Fruit fly (Drosophila melanogaster): ENCODE measurements around the gene CG42818.
A peak's percentile ranks its signal among the peaks of the same experiment; 100 is the strongest.

CG42818 gene

DNA sequence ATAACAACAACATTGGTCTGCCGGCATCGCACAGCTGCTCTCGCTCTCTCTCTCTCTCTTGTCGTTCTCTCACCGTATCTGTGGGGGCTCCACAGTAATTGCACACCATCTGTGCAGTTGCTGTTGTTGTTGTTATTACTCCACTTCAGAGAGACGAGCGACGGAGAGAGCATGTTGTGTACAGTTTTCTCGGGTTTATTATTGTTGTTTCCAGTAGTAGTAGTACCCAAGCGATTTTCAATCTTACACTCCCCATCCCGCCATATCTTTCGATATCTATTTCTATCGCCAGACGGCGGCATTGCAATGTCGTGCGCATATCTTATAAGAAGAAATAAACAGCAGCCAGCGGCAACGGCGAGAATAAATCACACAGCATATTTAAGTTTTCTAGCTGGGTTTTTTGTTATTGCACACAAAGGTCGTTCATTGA is 26.4 kb downstream of the CG42818 start:
- TF ChIP-seq noc (tag; optimal IDR thresholded peaks at IDR 0.05), result no peak

DNA sequence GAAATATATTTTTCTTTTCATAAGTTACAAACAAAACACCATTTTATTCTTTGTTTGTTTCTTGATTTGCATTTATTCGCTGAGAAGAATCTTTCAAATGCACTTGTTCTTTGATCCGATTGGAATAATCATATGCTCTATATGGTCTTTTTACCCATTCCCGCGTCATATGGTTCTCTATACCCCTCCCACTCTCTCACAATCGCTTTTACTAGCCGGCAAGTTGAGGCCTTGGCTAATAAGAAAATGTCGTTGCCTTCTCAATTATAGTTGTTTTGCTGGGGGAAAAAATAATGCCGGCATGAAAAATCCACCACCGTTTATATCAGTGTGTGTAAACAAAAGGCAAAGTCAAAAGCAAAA is 27.1 kb downstream of the CG42818 start:
- TF ChIP-seq noc (tag; optimal IDR thresholded peaks at IDR 0.05), result no peak

DNA sequence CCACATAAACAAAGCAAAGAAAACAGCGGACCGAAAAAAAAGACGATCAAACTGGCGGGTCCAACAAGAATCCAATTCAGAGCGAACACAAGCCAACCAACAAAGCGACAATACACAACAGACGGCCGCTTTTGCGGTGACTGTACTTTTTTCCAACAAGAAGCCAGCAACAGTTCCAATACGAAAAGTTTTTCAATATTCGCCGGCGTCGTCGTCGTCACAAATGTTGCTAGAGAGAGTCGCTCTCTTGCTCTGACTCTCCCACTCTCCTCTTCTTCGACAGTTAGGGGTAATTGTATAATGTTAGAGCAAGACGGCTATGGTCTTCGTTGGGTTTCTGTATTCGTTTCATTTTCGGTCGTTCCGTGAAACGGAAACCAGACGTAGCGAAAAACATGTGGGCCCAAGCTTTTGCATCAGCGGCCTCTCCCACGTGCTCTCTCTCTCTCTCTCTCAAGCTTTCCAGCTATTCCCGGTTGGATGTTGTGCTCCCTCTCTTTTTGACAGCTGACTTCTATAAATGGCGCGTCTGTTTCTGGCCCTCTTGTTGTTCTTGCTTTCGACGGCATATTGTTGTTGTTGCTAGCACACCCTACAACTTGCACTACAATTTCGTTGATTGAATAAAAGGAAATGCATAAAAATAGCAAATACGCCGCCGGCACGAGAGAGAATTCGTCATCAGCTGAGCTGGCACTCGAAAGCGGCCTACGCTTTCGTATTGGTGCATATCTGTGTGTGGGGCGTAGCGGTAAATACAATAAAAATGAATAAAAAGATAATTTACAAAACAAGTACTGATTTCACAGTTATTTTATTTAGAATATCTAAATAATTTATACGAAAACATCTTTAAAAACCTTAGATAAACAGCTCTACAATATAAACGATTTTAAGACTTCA is 27.7 kb downstream of the CG42818 start:
- TF ChIP-seq noc (tag; optimal IDR thresholded peaks at IDR 0.05), result peak; percentile 73

- peak; percentile 92 for TF ChIP-seq noc (tag; optimal IDR thresholded peaks at IDR 0.05)
Observed at dm6 chr2L:16270667-16271485, 29.1 kb downstream of the CG42818 start.

- TF ChIP-seq noc (tag; optimal IDR thresholded peaks at IDR 0.05), result no peak
Observed at dm6 chr2L:16271486-16271806, 29.7 kb downstream of the CG42818 start.

dm6 chr2L:16272730-16273129 is 31.0 kb downstream of the CG42818 start:
- TF ChIP-seq noc (tag; optimal IDR thresholded peaks at IDR 0.05), result no peak

dm6 chr2L:16273439-16273838 is 31.7 kb downstream of the CG42818 start:
- no peak for TF ChIP-seq noc (tag; optimal IDR thresholded peaks at IDR 0.05)

DNA sequence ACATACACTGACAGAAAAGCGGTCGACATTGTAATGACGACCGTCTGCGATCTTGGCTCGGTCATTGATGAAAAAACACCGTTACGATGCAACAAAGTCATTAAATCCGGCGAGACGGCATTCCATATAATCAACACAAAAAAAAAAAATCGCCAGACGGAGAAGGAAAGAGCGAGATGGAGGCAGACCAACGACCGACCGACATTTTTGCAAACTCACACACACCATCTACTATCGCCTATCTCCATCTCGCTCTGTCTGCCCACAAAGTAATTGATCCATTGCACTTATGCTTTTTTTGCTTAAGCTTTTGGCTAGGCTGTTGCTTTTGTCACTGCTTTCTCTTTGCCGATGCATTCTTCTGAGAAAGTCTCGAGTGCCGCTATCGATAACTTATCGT is 32.4 kb downstream of the CG42818 start:
- TF ChIP-seq noc (tag; optimal IDR thresholded peaks at IDR 0.05), result no peak

- no peak for TF ChIP-seq noc (tag; optimal IDR thresholded peaks at IDR 0.05)
Observed at dm6 chr2L:16275177-16275808, 33.6 kb downstream of the CG42818 start.

dm6 chr2L:16275809-16276178 is 34.1 kb downstream of the CG42818 start:
- no peak for TF ChIP-seq noc (tag; optimal IDR thresholded peaks at IDR 0.05)

DNA sequence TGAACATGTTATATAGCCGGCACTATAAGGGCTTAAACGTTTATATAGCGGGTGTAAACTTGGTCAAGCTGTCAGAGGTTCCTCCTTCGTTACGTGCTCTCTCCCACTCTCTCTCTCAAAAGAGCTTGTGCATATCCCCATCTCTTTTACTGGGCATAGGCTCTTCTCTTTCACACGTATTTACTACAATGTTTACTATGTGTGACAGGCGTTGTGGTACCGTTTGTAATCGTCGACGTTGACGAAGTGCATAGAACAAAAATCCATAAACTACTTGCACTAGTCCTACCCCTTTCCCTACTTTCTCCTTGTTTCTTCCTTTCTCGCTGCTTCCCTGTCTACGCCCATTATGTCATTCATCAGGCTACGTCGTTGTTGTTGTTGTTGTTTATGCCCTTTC is 35.1 kb downstream of the CG42818 start:
- TF ChIP-seq noc (tag; optimal IDR thresholded peaks at IDR 0.05), result no peak

- TF ChIP-seq noc (tag; optimal IDR thresholded peaks at IDR 0.05), result no peak
Observed at dm6 chr2L:16277922-16278321, 36.2 kb downstream of the CG42818 start.

- no peak for TF ChIP-seq noc (tag; optimal IDR thresholded peaks at IDR 0.05)
Observed at dm6 chr2L:16278842-16279241, 37.1 kb downstream of the CG42818 start.

- TF ChIP-seq noc (tag; optimal IDR thresholded peaks at IDR 0.05), result peak; percentile 67
Observed at dm6 chr2L:16279774-16280252, 38.1 kb downstream of the CG42818 start.

DNA sequence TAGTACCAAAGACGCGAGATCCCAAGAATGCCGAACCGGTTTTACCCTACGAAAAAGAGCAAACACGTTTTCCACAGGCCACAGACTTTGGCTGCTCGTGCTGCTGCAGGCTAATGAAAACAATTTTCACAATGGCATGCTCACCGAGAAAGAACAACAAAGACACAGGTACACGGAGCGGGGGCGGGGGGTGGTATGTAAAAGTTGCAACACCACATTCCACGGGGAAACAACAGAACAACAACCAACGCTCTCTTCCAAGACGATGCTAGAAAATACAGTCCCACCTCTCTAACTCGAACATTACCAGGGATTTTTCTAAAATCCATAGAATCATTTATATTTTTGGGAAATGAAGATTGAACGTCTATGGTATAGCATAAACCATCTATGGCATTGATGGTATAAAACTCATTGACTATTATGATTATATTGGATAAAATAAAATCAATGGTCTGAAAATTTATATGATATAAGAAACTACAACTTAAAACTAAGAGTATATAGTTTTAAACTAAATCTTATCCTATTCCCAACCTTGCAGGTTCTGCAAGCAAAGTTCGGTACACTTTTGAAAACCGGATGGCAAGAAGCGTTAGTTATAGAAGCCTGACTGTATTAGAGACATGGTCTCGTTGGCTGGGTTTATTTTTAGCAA is 39.8 kb downstream of the CG42818 start:
- no peak for TF ChIP-seq noc (tag; optimal IDR thresholded peaks at IDR 0.05)

DNA sequence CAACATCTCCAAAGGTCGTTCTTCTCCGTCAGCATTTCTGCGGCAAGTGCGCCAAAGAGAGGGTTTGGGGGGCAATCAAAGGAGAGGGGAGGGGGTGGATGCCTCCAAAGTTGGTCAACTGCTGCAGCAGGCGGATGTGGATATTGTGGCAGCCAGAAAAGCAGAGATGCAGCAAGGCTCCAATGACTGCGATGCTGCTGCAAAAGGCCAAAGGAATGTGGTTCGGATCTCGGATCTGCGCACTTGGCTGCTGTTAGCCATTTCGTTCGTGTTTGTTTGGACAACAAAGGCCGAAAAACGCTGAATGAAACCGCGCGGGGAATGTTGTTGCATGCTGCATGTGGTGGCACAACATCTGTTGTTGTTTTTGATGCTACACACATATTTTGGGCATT is 40.3 kb downstream of the CG42818 start:
- no peak for TF ChIP-seq noc (tag; optimal IDR thresholded peaks at IDR 0.05)

Measured in whole organism, larva.